Worm (Caenorhabditis elegans) whole organism, early embryonic: Measurements from ENCODE around the gene ZC190.5.

Experiments
- B0310.2 ChIP-seq: sonication (generic microtip); optimal IDR thresholded peaks from 2 replicates; lab custom pipeline; 2016; ENCODE audit warnings: mild to moderate bottlenecking, missing genetic modification characterization, missing compliant biosample characterization
- F13C5.2 ChIP-seq: sonication (generic microtip); optimal IDR thresholded peaks from 2 replicates; lab custom pipeline; 2017; ENCODE audit warnings: mild to moderate bottlenecking, missing genetic modification characterization, inconsistent platforms, missing compliant biosample characterization
- aly-1 ChIP-seq: sonication (generic microtip); optimal IDR thresholded peaks from 2 replicates; lab custom pipeline; 2016; ENCODE audit warnings: missing genetic modification characterization, missing compliant biosample characterization
- ama-1 ChIP-seq: fragments of 150-350 bp; optimal IDR thresholded peaks from 2 replicates; lab custom pipeline; 2014
- ceh-13 ChIP-seq: fragments of 200-800 bp; sonication (Bioruptor generic); optimal IDR thresholded peaks from 2 replicates; lab custom pipeline; 2018; ENCODE audit warnings: mild to moderate bottlenecking, missing genetic modification characterization, missing compliant biosample characterization
- ceh-36 ChIP-seq: sonication (generic microtip); optimal IDR thresholded peaks from 2 replicates; lab custom pipeline; 2016; ENCODE audit warnings: missing genetic modification characterization, inconsistent platforms, missing compliant biosample characterization
- ets-7 ChIP-seq: sonication (generic microtip); optimal IDR thresholded peaks from 2 replicates; lab custom pipeline; 2016; ENCODE audit warnings: missing genotype, missing genetic modification characterization, missing compliant biosample characterization
- flt-1 ChIP-seq: fragments of 200-800 bp; sonication (Bioruptor generic); IDR thresholded peaks from 2 replicates; pipeline ENCODE4 v1.3.6; 2022; ENCODE audit warnings: missing genetic modification characterization, missing compliant biosample characterization
- hmbx-1 ChIP-seq: sonication (generic microtip); optimal IDR thresholded peaks from 2 replicates; lab custom pipeline; 2016; ENCODE audit warnings: mild to moderate bottlenecking, missing genetic modification characterization, missing compliant biosample characterization
- hmg-4 ChIP-seq: fragments of 200-800 bp; sonication (Bioruptor generic); optimal IDR thresholded peaks from 2 replicates; lab custom pipeline; 2018; ENCODE audit warnings: mild to moderate bottlenecking, missing genetic modification characterization, missing compliant biosample characterization
- hnd-1 ChIP-seq: sonication (generic microtip); optimal IDR thresholded peaks from 2 replicates; lab custom pipeline; 2016; ENCODE audit warnings: missing genetic modification characterization, missing compliant biosample characterization
- pes-1 ChIP-seq: fragments of 200-800 bp; sonication (Bioruptor generic); IDR thresholded peaks from 2 replicates; pipeline ENCODE4 v1.3.6; 2022; ENCODE audit warnings: missing genetic modification reagents, missing genetic modification characterization, missing compliant biosample characterization
- scrt-1 ChIP-seq: fragments of 200-800 bp; sonication (Bioruptor generic); IDR thresholded peaks from 2 replicates; pipeline ENCODE4 v1.3.6; 2022; ENCODE audit warnings: missing genetic modification characterization, missing compliant biosample characterization
- sea-1 ChIP-seq: fragments of 200-800 bp; sonication (Bioruptor generic); conservative IDR thresholded peaks from 2 replicates; pipeline ENCODE4 v1.3.6; 2022; ENCODE audit warnings: missing genetic modification characterization, missing compliant biosample characterization
- tbx-11 ChIP-seq: fragments of 200-800 bp; sonication (Bioruptor generic); IDR thresholded peaks from 2 replicates; pipeline ENCODE4 v1.3.6; 2022; ENCODE audit warnings: missing genetic modification characterization, missing compliant biosample characterization
- tbx-37 ChIP-seq: fragments of 200-800 bp; sonication (Bioruptor generic); conservative IDR thresholded peaks from 2 replicates; pipeline ENCODE4 v1.3.6; 2022; ENCODE audit warnings: missing genetic modification reagents, missing genetic modification characterization, missing compliant biosample characterization
- tra-4 ChIP-seq: sonication (generic microtip); optimal IDR thresholded peaks from 2 replicates; lab custom pipeline; 2017; ENCODE audit warnings: missing genetic modification characterization, missing compliant biosample characterization

The ZC190.5 gene

DNA sequence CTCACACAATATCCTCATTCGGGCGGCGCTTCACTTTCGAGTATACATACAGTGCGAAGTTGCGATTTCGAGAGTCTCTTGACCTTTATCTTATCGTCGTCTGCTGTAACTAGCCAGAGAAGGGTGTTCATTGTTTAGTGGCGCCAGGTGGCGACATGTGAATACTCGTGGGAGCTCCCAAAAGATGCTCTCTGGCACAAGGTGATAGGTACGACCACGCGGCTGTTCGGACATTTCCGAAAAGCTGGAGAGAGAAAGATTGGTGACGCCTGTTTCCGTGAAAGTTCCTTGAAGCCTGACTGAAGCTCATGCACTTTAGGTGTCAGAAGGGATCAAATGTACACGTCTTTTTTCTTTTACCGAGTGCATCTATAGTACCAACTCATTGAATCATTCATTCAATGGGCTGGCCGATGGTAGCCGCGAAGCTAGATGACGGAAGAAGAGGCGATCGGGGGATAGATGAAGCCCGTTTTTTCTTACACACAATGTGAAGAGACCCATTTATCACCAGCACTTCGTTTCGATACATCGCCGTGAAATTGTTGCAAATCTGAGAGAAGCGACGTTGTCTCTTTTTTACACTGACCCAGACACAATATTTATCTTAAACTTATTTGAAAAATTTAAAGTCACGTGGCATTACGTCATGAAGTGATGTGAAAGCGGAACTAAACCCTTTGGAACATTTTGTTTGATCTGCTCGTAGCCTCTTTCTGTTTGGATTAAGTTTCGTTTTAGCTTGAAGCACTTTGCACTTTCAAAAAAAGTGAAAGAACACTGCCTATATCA is 6.0 kb downstream of the ZC190.5 start:
- no peak for TF ChIP-seq ceh-13 (GFP tag; lab: Kevin White, UChicago)

ce11 chrV:8665765-8666164 is 7.6 kb downstream of the ZC190.5 start, which contains the start of gene ZC190.4:
Gene ZC190.4 (plus strand): TSS chrV:8666065.
- TF ChIP-seq tbx-11 (GFP tag; lab: Robert Waterston, UW) (no peak), hmg-4 (GFP tag; lab: Kevin White, UChicago) (no peak), tbx-37 (GFP tag; lab: Robert Waterston, UW) (no peak), flt-1 (GFP tag; lab: Robert Waterston, UW) (no peak), sea-1 (GFP tag; lab: Robert Waterston, UW) (no peak), ama-1 (lab: Kevin White, UChicago) (no peak), pes-1 (GFP tag; lab: Robert Waterston, UW) (no peak), scrt-1 (GFP tag; lab: Robert Waterston, UW) (no peak), ceh-36 (no peak), aly-1 (tag; lab: Kevin White, UChicago) (no peak), hnd-1 (tag; lab: Kevin White, UChicago) (no peak), ets-7 (tag; lab: Kevin White, UChicago) (no peak)

DNA sequence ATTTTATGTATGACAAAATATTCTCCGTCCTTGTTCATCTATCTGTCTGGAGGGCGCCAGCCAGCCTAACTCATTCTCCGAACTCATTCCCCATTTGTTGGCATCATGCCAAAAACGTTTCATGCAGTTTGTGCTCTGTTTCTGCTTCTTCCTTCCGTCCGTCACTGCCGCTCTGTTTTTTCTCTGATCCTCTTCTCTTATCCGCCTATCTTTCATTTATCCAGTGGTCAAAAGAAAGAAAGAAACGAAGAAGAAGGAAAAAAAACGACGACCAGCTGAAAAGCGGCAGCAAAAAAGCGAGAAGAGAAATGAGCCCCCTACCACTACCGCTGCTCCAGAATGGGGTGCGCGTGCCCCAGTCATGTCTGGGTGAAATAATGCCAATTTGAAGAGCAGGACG is 10.4 kb downstream of the ZC190.5 start:
- no peak for TF ChIP-seq pes-1 (GFP tag; lab: Robert Waterston, UW)
- TF ChIP-seq tbx-11 (GFP tag; lab: Robert Waterston, UW), result no peak
- TF ChIP-seq hmbx-1, result no peak
- no peak for TF ChIP-seq ama-1 (lab: Kevin White, UChicago)
- TF ChIP-seq F13C5.2 (tag; lab: Kevin White, UChicago), result no peak

DNA sequence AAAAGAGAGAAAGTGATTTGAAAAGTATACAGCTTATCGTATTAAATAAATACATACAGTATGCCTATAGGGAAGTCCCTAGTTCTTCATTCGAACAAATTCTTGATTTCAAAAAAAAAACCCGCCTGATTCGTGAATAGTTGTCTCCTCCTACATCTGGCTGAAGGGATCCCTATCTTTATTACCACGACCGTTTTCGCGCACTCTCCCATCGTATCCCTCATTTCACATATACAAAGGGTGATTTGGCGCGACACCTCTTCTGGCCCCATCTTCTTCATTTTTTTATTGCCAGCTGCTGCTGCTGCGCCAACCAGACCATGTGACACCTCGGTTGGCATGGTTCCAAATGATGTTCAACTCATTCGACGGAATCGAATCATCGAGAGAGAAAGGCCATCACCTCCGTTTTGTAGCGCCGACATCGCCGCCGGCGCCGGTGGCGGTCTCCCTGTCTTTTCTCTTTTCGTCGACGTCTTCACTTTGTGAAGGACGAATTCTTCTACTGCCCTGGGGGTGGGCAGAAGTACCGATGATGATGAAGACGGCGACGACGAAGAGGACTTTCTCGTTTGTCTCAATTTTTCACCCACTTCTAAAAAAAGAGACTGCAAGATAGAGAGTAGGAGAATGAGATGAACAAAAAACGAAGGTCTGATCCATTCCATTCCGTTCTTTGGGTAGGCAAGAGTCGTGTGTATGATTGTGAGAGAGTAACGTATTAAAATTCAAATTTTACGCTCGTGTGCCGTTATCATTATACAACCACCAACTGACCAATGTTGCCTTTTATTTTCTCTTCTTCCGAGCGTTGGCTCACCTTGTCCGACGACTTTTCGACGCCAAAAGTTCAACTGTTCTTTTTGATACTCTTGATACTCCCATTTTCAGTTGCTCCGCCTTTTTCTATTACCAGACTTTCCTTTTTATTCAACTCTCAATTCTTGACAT is 11.1 kb downstream of the ZC190.5 start:
- no peak for TF ChIP-seq tbx-37 (GFP tag; lab: Robert Waterston, UW)
- no peak for TF ChIP-seq F13C5.2 (tag; lab: Kevin White, UChicago)
- TF ChIP-seq scrt-1 (GFP tag; lab: Robert Waterston, UW), result no peak
- TF ChIP-seq tra-4 (tag; lab: Kevin White, UChicago), result no peak
- no peak for TF ChIP-seq B0310.2
- no peak for TF ChIP-seq ama-1 (lab: Kevin White, UChicago)
- no peak for TF ChIP-seq hmg-4 (GFP tag; lab: Kevin White, UChicago)

DNA sequence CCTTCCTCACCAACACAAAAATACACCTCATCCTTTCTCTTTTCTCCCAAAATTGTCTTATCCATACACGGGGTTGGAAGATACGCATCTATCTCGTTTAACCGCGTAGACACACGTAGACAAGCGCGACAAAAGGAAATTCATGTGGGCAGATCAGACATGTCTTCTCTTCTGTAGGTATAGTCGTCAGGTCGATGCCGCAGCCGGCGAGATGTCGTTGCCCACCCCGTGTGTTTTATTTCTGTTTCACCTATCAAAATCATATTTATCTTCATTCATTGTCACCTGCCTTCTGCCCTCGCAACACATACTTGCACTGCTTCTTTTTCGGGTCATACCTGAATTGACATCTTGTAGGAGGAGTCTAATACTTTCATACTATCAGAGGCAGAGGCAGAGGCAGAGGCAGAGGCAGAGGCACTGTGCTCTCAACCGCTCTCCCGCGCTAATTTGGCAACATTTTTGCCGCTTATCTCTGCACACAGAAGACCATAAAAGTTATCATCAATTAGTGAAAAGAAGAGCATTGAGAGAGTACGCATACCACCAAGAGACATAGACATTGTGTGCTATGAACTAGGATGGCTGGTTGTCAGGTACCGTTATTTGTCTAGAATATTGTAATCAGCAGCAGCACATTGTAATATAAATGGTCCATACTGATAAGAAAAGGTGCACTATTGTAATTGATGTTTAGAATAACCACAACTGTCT is 12.0 kb downstream of the ZC190.5 start:
- TF ChIP-seq tbx-11 (GFP tag; lab: Robert Waterston, UW) (no peak), hmg-4 (GFP tag; lab: Kevin White, UChicago) (peak; percentile 18), B0310.2 (no peak)

- TF ChIP-seq aly-1 (tag; lab: Kevin White, UChicago) (no peak), pes-1 (GFP tag; lab: Robert Waterston, UW) (no peak), tra-4 (tag; lab: Kevin White, UChicago) (no peak), ceh-13 (GFP tag; lab: Kevin White, UChicago) (no peak), scrt-1 (GFP tag; lab: Robert Waterston, UW) (no peak), ama-1 (lab: Kevin White, UChicago) (no peak), hmbx-1 (no peak), B0310.2 (no peak), flt-1 (GFP tag; lab: Robert Waterston, UW) (no peak), ets-7 (tag; lab: Kevin White, UChicago) (no peak), F13C5.2 (tag; lab: Kevin White, UChicago) (no peak), tbx-11 (GFP tag; lab: Robert Waterston, UW) (no peak), hmg-4 (GFP tag; lab: Kevin White, UChicago) (no peak), hnd-1 (tag; lab: Kevin White, UChicago) (no peak), sea-1 (GFP tag; lab: Robert Waterston, UW) (no peak), tbx-37 (GFP tag; lab: Robert Waterston, UW) (no peak), ceh-36 (no peak)
These were observed 12.9 kb downstream of the ZC190.5 start for ce11 chrV:8660475-8660874.
